Fruit fly (Drosophila melanogaster) whole organism, wandering third instar larva: ENCODE measurements around the gene sle.
"Not testable (repeated sequence)": the region's sequence is repeated elsewhere in the genome, so short reads cannot be mapped to it uniquely, and the experiment has no call there.

ENCODE experiments used
- CG32264 ChIP-seq: fragments of 200-800 bp; sonication (Bioruptor generic); optimal IDR thresholded peaks from 2 replicates; lab custom pipeline; 2016; ENCODE audit warnings: missing biosample characterization, missing genetic modification characterization
- CrebA ChIP-seq: fragments of 200-800 bp; sonication (Bioruptor generic); optimal IDR thresholded peaks from 2 replicates; lab custom pipeline; 2016; ENCODE audit warnings: missing biosample characterization, mild to moderate bottlenecking, missing genetic modification characterization, borderline replicate concordance
- Dif ChIP-seq: fragments of 200-275, 200-300 bp; sonication (Bioruptor generic); optimal IDR thresholded peaks from 2 replicates; lab custom pipeline; 2018; ENCODE audit warnings: missing biosample characterization, missing genetic modification characterization; ENCODE audit not compliant: partially characterized antibody
- HLH106 ChIP-seq: fragments of 200-800 bp; optimal IDR thresholded peaks from 3 replicates; lab custom pipeline; 2019; ENCODE audit warnings: missing biosample characterization, mild to moderate bottlenecking, missing genetic modification characterization, moderate library complexity
- N ChIP-seq: fragments of >200 bp; optimal IDR thresholded peaks from 2 replicates; lab custom pipeline; 2018; ENCODE audit warnings: missing biosample characterization, missing external identifiers, missing genetic modification characterization
- OdsH ChIP-seq: fragments of 200-800 bp; sonication (Bioruptor generic); optimal IDR thresholded peaks from 2 replicates; lab custom pipeline; 2016; ENCODE audit warnings: missing biosample characterization, mild to moderate bottlenecking, missing genetic modification characterization
- Rel ChIP-seq, 2 experiments: fragments of 200-800 bp; sonication (Bioruptor generic) in 1 of 2; optimal IDR thresholded peaks; 2 replicates in 1 of 2; 3 replicates in 1 of 2; lab custom pipeline; 2016 to 2019; ENCODE audit warnings: mild to moderate bottlenecking in 2 of 2, missing biosample characterization in 2 of 2, missing genetic modification characterization in 2 of 2, moderate library complexity in 1 of 2
- Sp1 ChIP-seq: fragments of 200-800 bp; sonication (Bioruptor generic); optimal IDR thresholded peaks from 3 replicates; lab custom pipeline; 2019; ENCODE audit warnings: missing biosample characterization, mild to moderate bottlenecking, missing genetic modification characterization, moderate library complexity
- br ChIP-seq: fragments of 200-800 bp; sonication (Bioruptor generic); optimal IDR thresholded peaks from 2 replicates; lab custom pipeline; 2016; ENCODE audit warnings: missing biosample characterization, missing genetic modification characterization
- brk ChIP-seq: fragments of 200-800 bp; sonication (Bioruptor generic); optimal IDR thresholded peaks from 2 replicates; lab custom pipeline; 2016; ENCODE audit warnings: missing biosample characterization, mild to moderate bottlenecking, missing genetic modification characterization
- dmrt93B ChIP-seq: fragments of 200-800 bp; sonication (Bioruptor generic); optimal IDR thresholded peaks from 2 replicates; lab custom pipeline; 2018; ENCODE audit warnings: missing biosample characterization, mild to moderate bottlenecking, missing genetic modification characterization
- foxo ChIP-seq, 2 experiments: fragments of 200-800 bp; sonication (Bioruptor generic); optimal IDR thresholded peaks; 2 replicates in 1 of 2; 3 replicates in 1 of 2; lab custom pipeline; 2016 to 2017; ENCODE audit warnings: missing biosample characterization in 2 of 2, missing genetic modification characterization in 2 of 2
- fru ChIP-seq: fragments of 200-800 bp; sonication (Bioruptor generic); optimal IDR thresholded peaks from 3 replicates; lab custom pipeline; 2016; ENCODE audit warnings: missing biosample characterization, mild to moderate bottlenecking, missing genetic modification characterization
- jim ChIP-seq: fragments of 175-275, 200-325 bp; sonication (Bioruptor generic); optimal IDR thresholded peaks from 2 replicates; lab custom pipeline; 2016; ENCODE audit warnings: missing biosample characterization, mild to moderate bottlenecking, missing genetic modification characterization
- lola ChIP-seq: fragments of >200 bp; optimal IDR thresholded peaks from 2 replicates; lab custom pipeline; 2017; ENCODE audit warnings: missing biosample characterization, missing genetic modification characterization
- psq ChIP-seq: fragments of 200-800 bp; sonication (Bioruptor generic); optimal IDR thresholded peaks from 3 replicates; lab custom pipeline; 2017; ENCODE audit warnings: missing biosample characterization, mild to moderate bottlenecking, missing genetic modification characterization, moderate library complexity
- rgr ChIP-seq: fragments of 200-800 bp; sonication (Bioruptor generic); optimal IDR thresholded peaks from 3 replicates; lab custom pipeline; 2016; ENCODE audit warnings: missing biosample characterization, mild to moderate bottlenecking, missing genetic modification characterization
- sage ChIP-seq: fragments of 200-800 bp; sonication (Bioruptor generic); optimal IDR thresholded peaks from 2 replicates; lab custom pipeline; 2016; ENCODE audit warnings: missing biosample characterization, mild to moderate bottlenecking, missing genetic modification characterization
- sv ChIP-seq: fragments of 200-800 bp; sonication (Bioruptor generic); optimal IDR thresholded peaks from 3 replicates; lab custom pipeline; 2016; ENCODE audit warnings: missing biosample characterization, missing genetic modification characterization
- usp ChIP-seq: fragments of >200 bp; optimal IDR thresholded peaks from 2 replicates; lab custom pipeline; 2017; ENCODE audit warnings: missing biosample characterization, missing genetic modification characterization
- woc ChIP-seq: sonication (Bioruptor generic); optimal IDR thresholded peaks from 2 replicates; lab custom pipeline; 2016; ENCODE audit warnings: missing biosample characterization, mild to moderate bottlenecking, missing genetic modification characterization

The sle gene

DNA sequence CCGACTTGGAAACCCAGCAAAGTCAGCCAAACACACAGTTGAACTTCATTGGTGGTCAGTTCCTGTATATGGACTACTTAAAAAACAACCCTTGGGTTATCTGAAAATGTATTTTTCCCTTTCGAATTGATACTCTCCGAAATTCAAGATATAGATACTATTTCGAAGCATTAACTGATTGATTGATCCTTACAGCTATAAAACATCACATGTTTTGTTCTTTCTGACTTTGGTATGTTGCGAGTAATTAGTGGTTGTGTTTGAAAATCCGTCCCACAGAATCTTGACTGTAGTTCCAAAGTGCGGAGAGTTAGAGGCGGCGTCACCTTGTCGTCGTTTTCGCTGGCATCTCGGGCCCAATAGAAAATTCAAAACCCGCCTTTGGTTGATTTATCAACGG, 47.1 kb downstream of the sle start:
- TF ChIP-seq sv (GFP tag; lab: Kevin White, UChicago): no peak
- no peak for TF ChIP-seq fru (GFP tag; lab: Kevin White, UChicago)
- TF ChIP-seq woc: no peak
- TF ChIP-seq CrebA (GFP tag; lab: Kevin White, UChicago): no peak
- TF ChIP-seq OdsH: no peak
- no peak for TF ChIP-seq foxo (GFP tag; optimal IDR thresholded peaks at IDR 0.05; lab: Kevin White, UChicago)
- TF ChIP-seq lola (GFP tag; lab: Kevin White, UChicago): no peak
- TF ChIP-seq psq (GFP tag; lab: Kevin White, UChicago): no peak
- TF ChIP-seq jim (GFP tag; lab: Kevin White, UChicago): no peak
- no peak for TF ChIP-seq rgr (GFP tag; lab: Kevin White, UChicago)
- TF ChIP-seq br (GFP tag; lab: Kevin White, UChicago): no peak
- no peak for TF ChIP-seq dmrt93B (GFP tag; lab: Kevin White, UChicago)
- TF ChIP-seq sage (GFP tag; lab: Kevin White, UChicago): no peak
- TF ChIP-seq brk: no peak
- no peak for TF ChIP-seq Dif (GFP tag; lab: Kevin White, UChicago)
- no peak for TF ChIP-seq N (GFP tag; lab: Kevin White, UChicago)
- no peak for TF ChIP-seq Sp1 (GFP tag; lab: Kevin White, UChicago)
- TF ChIP-seq HLH106 (tag; lab: Kevin White, UChicago): no peak
- TF ChIP-seq CG32264 (GFP tag; lab: Kevin White, UChicago): no peak
- no peak for TF ChIP-seq usp

DNA sequence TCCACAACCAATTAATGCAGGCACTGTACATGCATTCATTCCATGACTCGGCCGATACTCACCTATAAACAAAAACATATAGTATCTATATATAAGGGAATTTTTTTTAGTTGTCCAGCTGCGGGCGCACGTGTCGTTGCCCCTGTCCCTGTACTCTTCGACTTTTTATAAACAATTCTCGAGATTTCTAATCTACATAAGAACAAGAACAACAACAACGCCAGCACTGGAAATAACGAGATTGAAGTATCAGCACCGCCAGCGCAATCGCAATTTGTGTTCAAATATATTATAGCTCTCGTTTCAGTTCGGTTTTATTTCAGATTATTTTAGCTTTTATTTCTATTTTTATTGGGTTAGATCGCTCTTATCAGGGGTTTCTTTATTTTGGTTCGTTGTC, 48.1 kb downstream of the sle start:
- not testable (repeated sequence) for TF ChIP-seq Rel (GFP tag; optimal IDR thresholded peaks at IDR 0.05; lab: Kevin White, UChicago)
- peak; percentile 23 for TF ChIP-seq Rel (tag; optimal IDR thresholded peaks at IDR 0.05; lab: Kevin White, UChicago)

DNA sequence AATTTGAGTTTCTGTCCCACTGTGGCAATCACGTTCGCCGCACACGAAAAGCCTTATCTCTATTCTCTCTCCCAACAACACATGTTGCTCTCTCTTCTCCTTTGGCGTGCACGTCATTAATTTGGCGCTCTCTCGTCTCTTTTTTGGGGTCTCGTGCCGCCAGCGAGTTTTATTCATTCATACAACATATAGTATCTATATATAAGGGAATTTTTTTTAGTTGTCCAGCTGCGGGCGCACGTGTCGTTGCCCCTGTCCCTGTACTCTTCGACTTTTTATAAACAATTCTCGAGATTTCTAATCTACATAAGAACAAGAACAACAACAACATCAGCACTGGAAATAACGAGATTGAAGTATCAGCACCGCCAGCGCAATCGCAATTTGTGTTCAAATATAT, 51.6 kb downstream of the sle start:
- not testable (repeated sequence) for TF ChIP-seq Rel (GFP tag; optimal IDR thresholded peaks at IDR 0.05; lab: Kevin White, UChicago)
- peak; percentile 46 for TF ChIP-seq Rel (tag; optimal IDR thresholded peaks at IDR 0.05; lab: Kevin White, UChicago)

DNA sequence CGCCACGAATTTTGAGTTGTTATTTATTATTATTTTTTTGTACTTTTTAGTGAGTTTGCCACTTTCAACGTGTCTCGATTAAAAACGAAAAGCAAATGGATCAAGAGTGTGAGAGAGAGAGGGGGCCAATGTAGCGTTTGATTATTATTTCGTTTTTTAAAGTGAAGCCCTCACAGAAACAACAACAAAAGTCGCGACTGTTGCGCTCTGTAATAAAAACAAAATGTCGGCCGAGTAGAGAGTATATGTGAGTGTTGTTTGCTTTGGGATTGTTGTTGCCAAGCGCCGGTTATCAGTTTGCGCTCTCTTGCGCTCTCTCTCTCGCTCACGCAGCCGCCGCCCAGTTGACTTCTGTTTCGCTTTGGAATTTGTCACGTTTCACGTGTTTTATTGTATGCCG, 54.0 kb downstream of the sle start:
- TF ChIP-seq Rel (GFP tag; optimal IDR thresholded peaks at IDR 0.05; lab: Kevin White, UChicago): not testable (repeated sequence)
- peak; percentile 59 for TF ChIP-seq Rel (tag; optimal IDR thresholded peaks at IDR 0.05; lab: Kevin White, UChicago)
- TF ChIP-seq, all 38 proteins: peak for 1; not testable (repeated sequence) for 37
